Fruit fly (Drosophila melanogaster): Measurements from ENCODE around the gene CG1632.

The CG1632 gene

DNA sequence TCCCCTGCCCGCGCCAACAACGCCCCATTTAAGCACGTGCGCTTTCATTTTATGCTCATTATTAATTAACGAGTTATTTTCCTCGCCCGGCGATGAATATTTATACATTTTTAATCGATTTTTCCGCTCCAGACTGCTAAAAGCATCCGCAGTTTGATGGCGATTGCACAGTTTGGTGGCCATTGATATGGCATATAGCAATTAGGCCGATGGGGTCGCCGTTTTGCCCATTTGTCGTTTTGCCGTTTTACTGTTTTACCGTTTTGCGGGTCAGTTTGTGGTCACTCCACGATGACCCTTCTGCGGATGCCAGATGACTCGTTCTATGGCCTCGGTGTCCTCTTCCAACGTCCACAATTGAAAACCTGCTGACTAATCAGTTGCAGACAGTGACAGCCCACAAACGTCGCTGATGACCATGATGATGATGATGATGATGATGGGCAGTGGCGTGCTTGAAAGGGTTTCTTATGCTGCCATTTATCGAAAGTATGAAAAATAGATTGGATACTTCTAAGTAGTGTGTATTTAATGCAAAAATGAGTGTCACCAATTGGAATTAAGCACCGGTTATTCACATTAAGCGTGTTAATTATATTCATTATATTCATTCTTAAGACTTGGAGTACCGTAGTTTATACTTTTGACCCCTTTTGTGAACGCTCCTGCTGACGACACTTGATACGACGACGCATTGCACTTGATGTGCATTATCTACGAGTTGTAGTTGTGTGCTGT is 40.6 kb upstream of the CG1632 start (continued):
- peak; percentile 64 for TF ChIP-seq spab (GFP tag; optimal IDR thresholded peaks at IDR 0.05)
- peak; percentile 17 for TF ChIP-seq esn (GFP tag; optimal IDR thresholded peaks at IDR 0.05)
- peak; percentile 79 for TF ChIP-seq CG6808 (GFP tag; optimal IDR thresholded peaks at IDR 0.05)
- TF ChIP-seq CG11294 (GFP tag; IDR thresholded peaks at IDR 0.05): peak; percentile 34; the same call in 1 of the 2 replicates
- TF ChIP-seq CG31627 (GFP tag; optimal IDR thresholded peaks at IDR 0.05): no peak
- TF ChIP-seq vri (GFP tag; optimal IDR thresholded peaks at IDR 0.05): no peak
- peak; percentile 75 for TF ChIP-seq CG8119 (GFP tag; IDR thresholded peaks at IDR 0.05)
- no peak for TF ChIP-seq Eip93F (GFP tag; optimal IDR thresholded peaks at IDR 0.05)
- no peak for TF ChIP-seq Hr39 (GFP tag; optimal IDR thresholded peaks at IDR 0.05)
- TF ChIP-seq acj6 (GFP tag; optimal IDR thresholded peaks at IDR 0.05): peak; percentile 56
- TF ChIP-seq Lpt (GFP tag; optimal IDR thresholded peaks at IDR 0.05): peak; percentile 48
- TF ChIP-seq Hr38 (GFP tag; optimal IDR thresholded peaks at IDR 0.05): no peak
- TF ChIP-seq Sox15 (GFP tag; optimal IDR thresholded peaks at IDR 0.05): no peak
- TF ChIP-seq Ets96B (tag; optimal IDR thresholded peaks at IDR 0.05): peak; percentile 77
- TF ChIP-seq CG9139 (GFP tag; optimal IDR thresholded peaks at IDR 0.05): peak; percentile 27
- peak; percentile 6 for TF ChIP-seq svp (GFP tag)
- peak; percentile 29 for TF ChIP-seq CG34406 (GFP tag; optimal IDR thresholded peaks at IDR 0.05)
- peak; percentile 13 for TF ChIP-seq CG16779 (tag; optimal IDR thresholded peaks at IDR 0.05)
- TF ChIP-seq CG6276 (GFP tag; optimal IDR thresholded peaks at IDR 0.05): peak; percentile 41

DNA sequence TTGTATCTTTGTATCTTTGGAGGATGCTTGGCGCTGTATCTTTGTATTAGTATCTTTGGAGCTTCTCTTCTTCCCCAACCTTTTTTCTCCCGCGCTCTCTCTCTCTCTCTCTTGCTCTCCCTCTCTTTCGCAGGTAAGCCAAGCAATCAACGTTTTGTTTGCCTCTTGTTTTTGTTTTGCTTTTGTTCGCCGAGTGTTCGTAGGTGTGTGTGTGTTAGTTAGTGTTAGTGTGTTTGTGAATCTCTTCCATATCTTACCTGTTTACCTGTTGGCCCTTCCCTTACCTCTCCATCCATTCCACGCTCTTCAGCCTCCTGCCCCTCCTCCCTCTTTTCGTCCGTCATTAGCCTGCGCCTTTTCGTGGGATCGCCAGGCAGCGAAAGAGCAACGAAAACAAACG is 38.5 kb upstream of the CG1632 start:
- TF ChIP-seq Sox15 (GFP tag; optimal IDR thresholded peaks at IDR 0.05) (no peak), CG11902 (GFP tag; optimal IDR thresholded peaks at IDR 0.05) (no peak), esn (GFP tag; optimal IDR thresholded peaks at IDR 0.05) (no peak), CG15336 (GFP tag; IDR thresholded peaks at IDR 0.05) (no peak), Eip93F (GFP tag; optimal IDR thresholded peaks at IDR 0.05) (no peak), CG32006 (GFP tag; optimal IDR thresholded peaks at IDR 0.05) (no peak), CG8119 (GFP tag; IDR thresholded peaks at IDR 0.05) (no peak), CG11294 (GFP tag; IDR thresholded peaks at IDR 0.05) (no peak), Smox (GFP tag; optimal IDR thresholded peaks at IDR 0.05) (no peak), cyc (GFP tag; optimal IDR thresholded peaks at IDR 0.05) (no peak), eg (GFP tag; IDR thresholded peaks at IDR 0.05) (no peak), CG10669 (GFP tag; optimal IDR thresholded peaks at IDR 0.05) (no peak), fd59A (GFP tag; optimal IDR thresholded peaks at IDR 0.05) (peak; percentile 8), Hr38 (GFP tag; optimal IDR thresholded peaks at IDR 0.05) (no peak), lz (GFP tag; optimal IDR thresholded peaks at IDR 0.05) (no peak), Met (GFP tag; optimal IDR thresholded peaks at IDR 0.05) (no peak), ss (GFP tag; optimal IDR thresholded peaks at IDR 0.05) (peak; percentile 50 to 68), CG8632 (GFP tag; optimal IDR thresholded peaks at IDR 0.05) (no peak), CG8319 (GFP tag; optimal IDR thresholded peaks at IDR 0.05) (no peak), CG9139 (GFP tag; optimal IDR thresholded peaks at IDR 0.05) (peak; percentile 52), CG31627 (GFP tag; optimal IDR thresholded peaks at IDR 0.05) (no peak), fd85E (GFP tag; optimal IDR thresholded peaks at IDR 0.05) (no peak), Gug (GFP tag; IDR thresholded peaks at IDR 0.05) (no peak), CG1621 (tag; optimal IDR thresholded peaks at IDR 0.05) (peak; percentile 51), CG6792 (GFP tag; optimal IDR thresholded peaks at IDR 0.05) (no peak), Eip78C (GFP tag) (peak; percentile 77), Hr4 (GFP tag; optimal IDR thresholded peaks at IDR 0.05) (no peak), CG3032 (tag; optimal IDR thresholded peaks at IDR 0.05) (no peak), fkh (GFP tag; optimal IDR thresholded peaks at IDR 0.05) (peak; percentile 39), spab (GFP tag; optimal IDR thresholded peaks at IDR 0.05) (no peak), Lpt (GFP tag; optimal IDR thresholded peaks at IDR 0.05) (peak; percentile 65), Hr39 (GFP tag; optimal IDR thresholded peaks at IDR 0.05) (no peak), CG10631 (GFP tag; optimal IDR thresholded peaks at IDR 0.05) (no peak), dsx (GFP tag; optimal IDR thresholded peaks at IDR 0.05; ENCODE audit: poor library complexity, severe bottlenecking) (peak; percentile 66), Sox14 (GFP tag; optimal IDR thresholded peaks at IDR 0.05) (no peak), CG6808 (GFP tag; optimal IDR thresholded peaks at IDR 0.05) (peak; percentile 35), salr (GFP tag; optimal IDR thresholded peaks at IDR 0.05) (no peak), Ets21C (GFP tag; optimal IDR thresholded peaks at IDR 0.05) (no peak), CG6854 (GFP tag; optimal IDR thresholded peaks at IDR 0.05) (no peak), CG6163 (GFP tag; IDR thresholded peaks at IDR 0.05) (peak; percentile 57; the same call in 2 of the 3 replicates), CG3919 (GFP tag; optimal IDR thresholded peaks at IDR 0.05) (peak; percentile 13)

Data from whole organism, prepupa.